Worm (Caenorhabditis elegans) whole organism, early embryonic: ENCODE results near the gene F44D12.16.

Experiments
- F13C5.2 ChIP-seq: sonication (generic microtip); optimal IDR thresholded peaks from 2 replicates; lab custom pipeline; 2017; ENCODE audit warnings: mild to moderate bottlenecking, missing genetic modification characterization, inconsistent platforms, missing compliant biosample characterization
- tbx-11 ChIP-seq: fragments of 200-800 bp; sonication (Bioruptor generic); IDR thresholded peaks from 2 replicates; pipeline ENCODE4 v1.3.6; 2022; ENCODE audit warnings: missing genetic modification characterization, missing compliant biosample characterization

DNA sequence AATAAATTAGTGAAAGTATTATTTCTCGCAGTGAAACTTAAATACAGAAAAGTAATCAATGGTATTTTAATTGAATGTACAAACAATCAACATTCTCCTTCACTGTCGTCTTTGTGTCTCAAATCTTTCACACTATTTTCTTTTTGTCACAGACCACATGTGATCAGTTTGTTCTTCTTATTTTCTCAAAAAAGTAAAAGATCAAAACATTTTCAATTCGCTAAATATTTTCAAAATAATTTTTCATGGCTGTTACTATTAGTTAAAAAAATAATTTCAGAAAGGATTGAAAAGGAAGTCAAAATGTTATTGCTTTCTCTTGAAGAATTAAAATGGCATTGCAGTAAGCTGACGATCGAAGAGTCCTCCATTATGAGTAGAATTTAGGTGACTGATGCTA is 11.9 kb downstream of the F44D12.16 start, which contains the start of gene dhs-31:
- TF ChIP-seq tbx-11 (GFP tag; lab: Robert Waterston, UW) (no peak), F13C5.2 (no peak)
